Worm (Caenorhabditis elegans) whole organism, L3 larva: Measurements from ENCODE around the gene math-48.

Source experiments
- R02D3.7 ChIP-seq: fragments of 150-350 bp; optimal IDR thresholded peaks from 2 replicates; lab custom pipeline; 2014; ENCODE audit warnings: missing biosample characterization, missing genetic modification characterization
- ZK546.5 ChIP-seq: sonication (generic microtip); optimal IDR thresholded peaks from 2 replicates; lab custom pipeline; 2017; ENCODE audit warnings: missing biosample characterization, missing genetic modification characterization
- aly-2 ChIP-seq: fragments of 150-350 bp; optimal IDR thresholded peaks from 2 replicates; lab custom pipeline; 2014; ENCODE audit warnings: missing biosample characterization, missing genetic modification characterization
- ceh-16 ChIP-seq: sonication (generic microtip); optimal IDR thresholded peaks from 2 replicates; lab custom pipeline; 2017; ENCODE audit warnings: missing biosample characterization, missing genetic modification characterization
- ceh-28 ChIP-seq: fragments of 150-350 bp; optimal IDR thresholded peaks from 2 replicates; lab custom pipeline; 2014; ENCODE audit warnings: missing biosample characterization, missing genetic modification reagents, missing genetic modification characterization
- ceh-82 ChIP-seq: fragments of 150-350 bp; optimal IDR thresholded peaks from 2 replicates; lab custom pipeline; 2014; ENCODE audit warnings: missing biosample characterization, missing genetic modification characterization
- daf-12 ChIP-seq: fragments of 150-350 bp; optimal IDR thresholded peaks from 2 replicates; lab custom pipeline; 2014; ENCODE audit warnings: missing biosample characterization, missing genetic modification reagents, missing genetic modification characterization
- egl-27 ChIP-seq: sonication (generic microtip); optimal IDR thresholded peaks from 4 replicates; lab custom pipeline; 2017; ENCODE audit warnings: missing biosample characterization, missing genetic modification reagents, missing genetic modification characterization
- egl-5 ChIP-seq: fragments of 150-350 bp; optimal IDR thresholded peaks from 2 replicates; lab custom pipeline; 2017; ENCODE audit warnings: missing biosample characterization, missing genetic modification reagents, missing genetic modification characterization, inconsistent platforms
- elt-2 ChIP-seq: sonication (generic microtip); optimal IDR thresholded peaks from 2 replicates; lab custom pipeline; 2016; ENCODE audit warnings: missing genetic modification reagents, mild to moderate bottlenecking, missing genetic modification characterization, missing compliant biosample characterization
- elt-3 ChIP-seq, 3 experiments: fragments of 150-350 bp in 1 of 3; sonication (generic microtip) in 2 of 3; optimal IDR thresholded peaks; 2 replicates in 2 of 3; 4 replicates in 1 of 3; lab custom pipeline; 2014 to 2017; ENCODE audit warnings: missing biosample characterization in 3 of 3, missing genetic modification characterization in 3 of 3
- eor-1 ChIP-seq, 2 experiments: fragments of 150-350 bp; optimal IDR thresholded peaks; 2 replicates each; lab custom pipeline; 2014 to 2018; ENCODE audit warnings: missing biosample characterization in 2 of 2, missing genetic modification characterization in 2 of 2
- fkh-10 ChIP-seq: sonication (generic microtip); optimal IDR thresholded peaks from 2 replicates; lab custom pipeline; 2017; ENCODE audit warnings: missing biosample characterization, missing genetic modification reagents, missing genetic modification characterization
- fkh-2 ChIP-seq: fragments of 150-350 bp; optimal IDR thresholded peaks from 2 replicates; lab custom pipeline; 2014; ENCODE audit warnings: missing biosample characterization, missing genetic modification reagents, missing genetic modification characterization
- fos-1 ChIP-seq: fragments of 150-350 bp; optimal IDR thresholded peaks from 2 replicates; lab custom pipeline; 2014; ENCODE audit warnings: missing biosample characterization, missing genetic modification characterization
- hmg-11 ChIP-seq: sonication (generic microtip); optimal IDR thresholded peaks from 2 replicates; lab custom pipeline; 2016; ENCODE audit warnings: missing genetic modification characterization, missing compliant biosample characterization
- jun-1 ChIP-seq: fragments of 150-350 bp; optimal IDR thresholded peaks from 2 replicates; lab custom pipeline; 2014; ENCODE audit warnings: missing biosample characterization, missing genetic modification reagents, missing genetic modification characterization
- lsy-12 ChIP-seq: sonication (generic microtip); optimal IDR thresholded peaks from 2 replicates; lab custom pipeline; 2016; ENCODE audit warnings: mild to moderate bottlenecking, missing genetic modification characterization, missing compliant biosample characterization
- nhr-11 ChIP-seq: fragments of 150-350 bp; optimal IDR thresholded peaks from 2 replicates; lab custom pipeline; 2014; ENCODE audit warnings: missing biosample characterization, missing genetic modification characterization
- nhr-12 ChIP-seq: fragments of 150-350 bp; optimal IDR thresholded peaks from 2 replicates; lab custom pipeline; 2014; ENCODE audit warnings: missing biosample characterization, missing genetic modification characterization
- nhr-23 ChIP-seq: fragments of 150-350 bp; optimal IDR thresholded peaks from 2 replicates; lab custom pipeline; 2014; ENCODE audit warnings: missing biosample characterization, missing genetic modification reagents, missing genetic modification characterization
- nhr-237 ChIP-seq: fragments of 150-350 bp; optimal IDR thresholded peaks from 2 replicates; lab custom pipeline; 2014; ENCODE audit warnings: missing biosample characterization, missing genetic modification characterization
- nhr-25 ChIP-seq: sonication (generic microtip); optimal IDR thresholded peaks from 2 replicates; lab custom pipeline; 2017; ENCODE audit warnings: missing biosample characterization, missing genetic modification characterization
- nhr-28 ChIP-seq: fragments of 150-350 bp; optimal IDR thresholded peaks from 2 replicates; lab custom pipeline; 2014; ENCODE audit warnings: missing biosample characterization, missing genetic modification characterization
- nhr-43 ChIP-seq: sonication (generic microtip); optimal IDR thresholded peaks from 2 replicates; lab custom pipeline; 2016; ENCODE audit warnings: mild to moderate bottlenecking, missing genetic modification characterization, missing compliant biosample characterization; ENCODE audit not compliant: poor library complexity, severe bottlenecking
- nhr-67 ChIP-seq: fragments of 150-350 bp; optimal IDR thresholded peaks from 2 replicates; lab custom pipeline; 2014; ENCODE audit warnings: missing biosample characterization, missing genetic modification characterization
- nhr-77 ChIP-seq: fragments of 150-350 bp; optimal IDR thresholded peaks from 2 replicates; lab custom pipeline; 2014; ENCODE audit warnings: missing biosample characterization, missing genetic modification characterization
- pha-4 ChIP-seq: fragments of 150-350 bp; optimal IDR thresholded peaks from 2 replicates; lab custom pipeline; 2014; ENCODE audit warnings: missing biosample characterization, missing genetic modification reagents, missing genetic modification characterization
- pqm-1 ChIP-seq: fragments of 150-350 bp; optimal IDR thresholded peaks from 2 replicates; lab custom pipeline; 2017; ENCODE audit warnings: missing biosample characterization, missing genetic modification characterization, inconsistent platforms
- sea-2 ChIP-seq: fragments of 150-350 bp; sonication (generic microtip); optimal IDR thresholded peaks from 4 replicates; lab custom pipeline; 2014; ENCODE audit warnings: missing biosample characterization, missing genetic modification reagents, missing genetic modification characterization
- skn-1 ChIP-seq: fragments of 150-350 bp; optimal IDR thresholded peaks from 2 replicates; lab custom pipeline; 2014; ENCODE audit warnings: missing biosample characterization, missing genetic modification characterization
- snpc-4 ChIP-seq: fragments of 150-350 bp; optimal IDR thresholded peaks from 2 replicates; lab custom pipeline; 2014; ENCODE audit warnings: missing biosample characterization, missing genetic modification characterization
- tbx-2 ChIP-seq: sonication (generic microtip); optimal IDR thresholded peaks from 2 replicates; lab custom pipeline; 2016; ENCODE audit warnings: mild to moderate bottlenecking, missing genetic modification characterization, missing compliant biosample characterization
- unc-39 ChIP-seq: sonication (generic microtip); optimal IDR thresholded peaks from 4 replicates; lab custom pipeline; 2017; ENCODE audit warnings: missing biosample characterization, missing genetic modification characterization
- unc-62 ChIP-seq: fragments of 150-350 bp; sonication (generic microtip); optimal IDR thresholded peaks from 4 replicates; lab custom pipeline; 2014; ENCODE audit warnings: missing biosample characterization, missing genetic modification reagents, missing genetic modification characterization
- zag-1 ChIP-seq: fragments of 150-350 bp; optimal IDR thresholded peaks from 2 replicates; lab custom pipeline; 2014; ENCODE audit warnings: missing biosample characterization, missing genetic modification characterization
- ztf-4 ChIP-seq: fragments of 150-350 bp; optimal IDR thresholded peaks from 2 replicates; lab custom pipeline; 2014; ENCODE audit warnings: missing biosample characterization, missing genetic modification characterization

The math-48 gene

ce11 chrII:1946427-1946826 lies at the start of gene math-48:
math-48 (minus strand) TSS chrII:1946527.
- no peak for TF ChIP-seq ceh-82
- TF ChIP-seq jun-1 (tag; lab: Kevin White, UChicago), result no peak
- no peak for TF ChIP-seq unc-39 (tag; lab: Kevin White, UChicago)
- no peak for TF ChIP-seq skn-1 (tag; lab: Kevin White, UChicago)
- TF ChIP-seq zag-1 (tag; lab: Kevin White, UChicago), result no peak
- no peak for TF ChIP-seq pha-4 (tag; lab: Kevin White, UChicago)
- no peak for TF ChIP-seq fos-1 (tag; lab: Kevin White, UChicago)
- no peak for TF ChIP-seq nhr-23 (tag; lab: Kevin White, UChicago)
- TF ChIP-seq sea-2 (GFP tag; lab: Kevin White, UChicago), result no peak
- no peak for TF ChIP-seq ztf-4

ce11 chrII:1995744-1996143 lies 49.4 kb upstream of the math-48 start:
- TF ChIP-seq ceh-28 (tag; lab: Kevin White, UChicago) (no peak), nhr-25 (tag; lab: Kevin White, UChicago) (no peak), ZK546.5 (tag; lab: Kevin White, UChicago) (no peak), ztf-4 (no peak), nhr-43 (tag; lab: Kevin White, UChicago) (no peak), egl-5 (no peak), elt-2 (tag; lab: Kevin White, UChicago) (peak; percentile 83), nhr-67 (tag; lab: Kevin White, UChicago) (no peak), egl-27 (tag; lab: Kevin White, UChicago) (no peak), fkh-10 (GFP tag; lab: Kevin White, UChicago) (no peak), snpc-4 (tag; lab: Kevin White, UChicago) (no peak), nhr-11 (tag; lab: Kevin White, UChicago) (peak; percentile 27), R02D3.7 (tag; lab: Kevin White, UChicago) (no peak), nhr-28 (tag; lab: Kevin White, UChicago) (no peak), tbx-2 (no peak), ceh-16 (tag; lab: Kevin White, UChicago) (no peak), pqm-1 (peak; percentile 57), ceh-82 (no peak), nhr-23 (tag; lab: Kevin White, UChicago) (no peak), jun-1 (tag; lab: Kevin White, UChicago) (peak; percentile 8), zag-1 (tag; lab: Kevin White, UChicago) (no peak), elt-3 (tag; optimal IDR thresholded peaks at IDR 0.05; lab: Kevin White, UChicago) (no peak), hmg-11 (tag; lab: Kevin White, UChicago) (no peak), unc-39 (tag; lab: Kevin White, UChicago) (no peak), fkh-2 (tag; lab: Kevin White, UChicago) (no peak), nhr-237 (no peak), lsy-12 (tag; lab: Kevin White, UChicago) (no peak), unc-62 (GFP tag; lab: Kevin White, UChicago) (no peak), nhr-12 (tag; lab: Kevin White, UChicago) (no peak), aly-2 (tag; lab: Kevin White, UChicago) (no peak), pha-4 (tag; lab: Kevin White, UChicago) (peak; percentile 34), daf-12 (tag; lab: Kevin White, UChicago) (no peak)

- TF ChIP-seq ztf-4 (no peak), sea-2 (GFP tag; lab: Kevin White, UChicago) (no peak), nhr-11 (tag; lab: Kevin White, UChicago) (no peak), fkh-10 (GFP tag; lab: Kevin White, UChicago) (no peak), aly-2 (tag; lab: Kevin White, UChicago) (no peak), ceh-82 (no peak), lsy-12 (tag; lab: Kevin White, UChicago) (no peak), nhr-23 (tag; lab: Kevin White, UChicago) (no peak), nhr-28 (tag; lab: Kevin White, UChicago) (no peak), nhr-43 (tag; lab: Kevin White, UChicago) (no peak), ceh-16 (tag; lab: Kevin White, UChicago) (no peak), nhr-12 (tag; lab: Kevin White, UChicago) (no peak), nhr-237 (no peak), unc-62 (GFP tag; lab: Kevin White, UChicago) (no peak), pha-4 (tag; lab: Kevin White, UChicago) (no peak), nhr-77 (no peak), eor-1 (tag; optimal IDR thresholded peaks at IDR 0.05; lab: Kevin White, UChicago) (no peak)
- TF ChIP-seq, all 47 proteins: peak for 0
These were observed 47.4 kb upstream of the math-48 start, which contains the start of gene math-21 for ce11 chrII:1993738-1994137. math-21 (plus strand) TSS chrII:1994038.
